Worm (Caenorhabditis elegans) whole organism, mixed stage, embryonic: ENCODE data around the gene gcna-1.

Source experiments
- M03D4.4 ChIP-seq: sonication (generic microtip); optimal IDR thresholded peaks from 2 replicates; lab custom pipeline; 2017; ENCODE audit warnings: mild to moderate bottlenecking, missing genetic modification characterization, missing compliant biosample characterization
- elt-3 ChIP-seq: fragments of 150-350 bp; optimal IDR thresholded peaks from 2 replicates; lab custom pipeline; 2014; ENCODE audit warnings: missing biosample characterization, missing genetic modification characterization
- lsy-2 ChIP-seq: fragments of 150-350 bp; optimal IDR thresholded peaks from 2 replicates; lab custom pipeline; 2014; ENCODE audit warnings: missing biosample characterization, missing genetic modification characterization
- nhr-12 ChIP-seq: fragments of 150-350 bp; optimal IDR thresholded peaks from 2 replicates; lab custom pipeline; 2014; ENCODE audit warnings: missing biosample characterization, missing genetic modification characterization
- nhr-237 ChIP-seq: fragments of 150-350 bp; optimal IDR thresholded peaks from 2 replicates; lab custom pipeline; 2014; ENCODE audit warnings: missing biosample characterization, missing genetic modification characterization
- nhr-76 ChIP-seq: sonication (generic microtip); optimal IDR thresholded peaks from 2 replicates; lab custom pipeline; 2017; ENCODE audit warnings: missing biosample characterization, missing genetic modification characterization
- pha-4 ChIP-seq: fragments of 150-350 bp; optimal IDR thresholded peaks from 2 replicates; lab custom pipeline; 2018; ENCODE audit warnings: missing biosample characterization, missing genetic modification reagents, missing genetic modification characterization

DNA sequence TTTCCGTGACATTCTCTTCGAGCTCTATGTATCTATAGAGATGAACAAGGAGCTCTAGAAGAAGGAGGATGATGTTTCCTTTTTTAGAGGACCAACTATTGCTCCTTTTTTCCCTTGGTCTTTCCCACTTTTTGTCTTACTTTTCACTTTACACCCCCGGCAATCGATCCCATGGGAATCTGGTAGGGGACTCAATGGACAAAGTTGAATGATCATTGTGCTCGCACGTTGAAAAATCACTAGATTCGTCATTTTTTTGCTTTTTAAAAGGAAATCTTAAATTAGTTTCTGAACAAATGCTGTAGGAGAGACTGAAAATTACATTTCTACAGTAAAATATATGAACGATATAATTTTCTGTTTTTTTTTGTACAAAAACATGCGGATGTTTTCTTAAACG, 6.9 kb downstream of the gcna-1 start:
- no peak for TF ChIP-seq pha-4 (tag; lab: Kevin White, UChicago)
- TF ChIP-seq elt-3 (tag; lab: Kevin White, UChicago): no peak
- no peak for TF ChIP-seq lsy-2 (tag; lab: Kevin White, UChicago)
- TF ChIP-seq M03D4.4 (tag; lab: Kevin White, UChicago): no peak
- no peak for TF ChIP-seq nhr-12 (tag; lab: Kevin White, UChicago)
- TF ChIP-seq nhr-237: no peak
- no peak for TF ChIP-seq nhr-76 (tag; lab: Kevin White, UChicago)
